Worm (Caenorhabditis elegans) whole organism, L3 larva: ENCODE data around the gene T06E4.7.

Experiments used
- aly-2 ChIP-seq: fragments of 150-350 bp; optimal IDR thresholded peaks from 2 replicates; lab custom pipeline; 2014; ENCODE audit warnings: missing biosample characterization, missing genetic modification characterization
- fkh-10 ChIP-seq: sonication (generic microtip); optimal IDR thresholded peaks from 2 replicates; lab custom pipeline; 2017; ENCODE audit warnings: missing biosample characterization, missing genetic modification reagents, missing genetic modification characterization
- fos-1 ChIP-seq: fragments of 150-350 bp; optimal IDR thresholded peaks from 2 replicates; lab custom pipeline; 2014; ENCODE audit warnings: missing biosample characterization, missing genetic modification characterization
- jun-1 ChIP-seq: fragments of 150-350 bp; optimal IDR thresholded peaks from 2 replicates; lab custom pipeline; 2014; ENCODE audit warnings: missing biosample characterization, missing genetic modification reagents, missing genetic modification characterization
- nhr-11 ChIP-seq: fragments of 150-350 bp; optimal IDR thresholded peaks from 2 replicates; lab custom pipeline; 2014; ENCODE audit warnings: missing biosample characterization, missing genetic modification characterization
- nhr-12 ChIP-seq: fragments of 150-350 bp; optimal IDR thresholded peaks from 2 replicates; lab custom pipeline; 2014; ENCODE audit warnings: missing biosample characterization, missing genetic modification characterization
- nhr-25 ChIP-seq: sonication (generic microtip); optimal IDR thresholded peaks from 2 replicates; lab custom pipeline; 2017; ENCODE audit warnings: missing biosample characterization, missing genetic modification characterization
- nhr-28 ChIP-seq: fragments of 150-350 bp; optimal IDR thresholded peaks from 2 replicates; lab custom pipeline; 2014; ENCODE audit warnings: missing biosample characterization, missing genetic modification characterization
- pha-4 ChIP-seq: fragments of 150-350 bp; optimal IDR thresholded peaks from 2 replicates; lab custom pipeline; 2014; ENCODE audit warnings: missing biosample characterization, missing genetic modification reagents, missing genetic modification characterization
- pqm-1 ChIP-seq: fragments of 150-350 bp; optimal IDR thresholded peaks from 2 replicates; lab custom pipeline; 2017; ENCODE audit warnings: missing biosample characterization, missing genetic modification characterization, inconsistent platforms
- snpc-4 ChIP-seq: fragments of 150-350 bp; optimal IDR thresholded peaks from 2 replicates; lab custom pipeline; 2014; ENCODE audit warnings: missing biosample characterization, missing genetic modification characterization
- ztf-11 ChIP-seq: fragments of 150-350 bp; optimal IDR thresholded peaks from 2 replicates; lab custom pipeline; 2014; ENCODE audit warnings: missing biosample characterization, missing genetic modification characterization

DNA sequence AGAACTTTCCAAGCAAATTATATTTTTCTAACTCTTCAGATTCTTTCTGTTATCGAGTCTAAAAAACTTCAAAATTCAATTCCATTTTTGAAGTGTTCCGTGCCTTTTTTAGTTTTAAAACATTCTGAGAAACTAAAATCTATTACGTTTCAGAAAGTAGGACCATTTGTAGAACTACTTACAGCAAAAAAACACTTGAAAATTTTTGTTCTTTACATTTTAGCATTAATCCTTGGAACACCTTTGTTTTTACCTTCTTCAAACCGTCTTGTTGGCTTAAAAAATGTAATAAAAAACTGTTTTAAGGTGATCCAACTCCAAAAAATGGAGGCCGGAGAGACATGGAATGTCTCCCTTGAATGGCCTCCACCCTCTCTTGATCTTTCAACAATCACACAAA lies 17.9 kb upstream of the T06E4.7 start, which contains the start of gene dop-2:
- no peak for TF ChIP-seq fkh-10
- TF ChIP-seq snpc-4 (tag; lab: Kevin White, UChicago) = no peak
- TF ChIP-seq nhr-25 (tag; lab: Kevin White, UChicago) = no peak
- no peak for TF ChIP-seq nhr-12 (tag; lab: Kevin White, UChicago)
- no peak for TF ChIP-seq ztf-11
- no peak for TF ChIP-seq aly-2
- TF ChIP-seq nhr-28 (tag; lab: Kevin White, UChicago) = no peak
- no peak for TF ChIP-seq pqm-1 (tag; lab: Kevin White, UChicago)
- TF ChIP-seq jun-1 (tag; lab: Kevin White, UChicago) = no peak
- TF ChIP-seq pha-4 (tag; lab: Kevin White, UChicago) = no peak
- no peak for TF ChIP-seq nhr-11 (tag; lab: Kevin White, UChicago)
- TF ChIP-seq fos-1 = no peak
